Fruit fly (Drosophila melanogaster): ENCODE data around the gene Oseg4.
A peak's percentile ranks its signal among the peaks of the same experiment; 100 is the strongest.

Gene Oseg4

dm6 chr3L:1738375-1739328, 3.1 kb upstream of the Oseg4 start, which contains the start of gene Gk2 (continued):
- TF ChIP-seq CG4328 (GFP tag; optimal IDR thresholded peaks at IDR 0.05) (no peak), CG18262 (tag; optimal IDR thresholded peaks at IDR 0.05) (no peak), Max (GFP tag; optimal IDR thresholded peaks at IDR 0.05) (no peak), HHEX (GFP tag; optimal IDR thresholded peaks at IDR 0.05) (no peak), CG8765 (GFP tag; IDR thresholded peaks at IDR 0.05) (no peak), BtbVII (GFP tag; optimal IDR thresholded peaks at IDR 0.05) (peak; percentile 58), dpn (GFP tag; optimal IDR thresholded peaks at IDR 0.05) (no peak), ara (GFP tag; IDR thresholded peaks at IDR 0.05) (no peak), CG3995 (GFP tag; optimal IDR thresholded peaks at IDR 0.05) (peak; percentile 17), CG16863 (GFP tag; optimal IDR thresholded peaks at IDR 0.05) (no peak), CG17802 (tag; optimal IDR thresholded peaks at IDR 0.05) (no peak), Six4 (GFP tag; optimal IDR thresholded peaks at IDR 0.05) (no peak), CG2712 (tag; optimal IDR thresholded peaks at IDR 0.05) (peak; percentile 2), row (GFP tag; IDR thresholded peaks at IDR 0.05) (0 out of 3 replicates have a peak, but pooled peaks have one; percentile 5), kah (GFP tag; optimal IDR thresholded peaks at IDR 0.05) (no peak), CG4424 (GFP tag; optimal IDR thresholded peaks at IDR 0.05) (no peak), CG13894 (tag; optimal IDR thresholded peaks at IDR 0.05) (peak; percentile 23), CG12744 (GFP tag; optimal IDR thresholded peaks at IDR 0.05) (no peak), Deaf1 (tag; optimal IDR thresholded peaks at IDR 0.05) (peak; percentile 47), phol (tag; optimal IDR thresholded peaks at IDR 0.05) (no peak), sob (GFP tag; IDR thresholded peaks at IDR 0.05) (no peak; the same call in 1 of the 2 replicates), CG11560 (tag; IDR thresholded peaks at IDR 0.05) (peak; percentile 70; the same call in 2 of the 3 replicates), pzg (GFP tag; optimal IDR thresholded peaks at IDR 0.05) (peak; percentile 86), Xrp1 (GFP tag; IDR thresholded peaks at IDR 0.05) (0 out of 2 replicates have a peak, but pooled peaks have one; percentile 8), CG9932 (GFP tag; IDR thresholded peaks at IDR 0.05) (no peak), CG5180 (GFP tag; optimal IDR thresholded peaks at IDR 0.05) (peak; percentile 6), fd102C (GFP tag; optimal IDR thresholded peaks at IDR 0.05) (no peak), Fer2 (tag; optimal IDR thresholded peaks at IDR 0.05) (no peak), zfh2 (GFP tag; optimal IDR thresholded peaks at IDR 0.05) (no peak), CG1603 (tag; optimal IDR thresholded peaks at IDR 0.05) (peak; percentile 69), CG13287 (GFP tag; IDR thresholded peaks at IDR 0.05; ENCODE audit: partially characterized antibody) (peak; percentile 72), CG15269 (tag; optimal IDR thresholded peaks at IDR 0.05) (no peak), sr (GFP tag; IDR thresholded peaks at IDR 0.05) (peak; percentile 35; the same call in 1 of the 3 replicates), Hand (GFP tag; optimal IDR thresholded peaks at IDR 0.05) (no peak), shn (GFP tag; optimal IDR thresholded peaks at IDR 0.05) (no peak), ken (GFP tag; IDR thresholded peaks at IDR 0.05) (no peak), repo (GFP tag; optimal IDR thresholded peaks at IDR 0.05) (no peak), gcm2 (GFP tag; optimal IDR thresholded peaks at IDR 0.05) (no peak), CG16813 (GFP tag; IDR thresholded peaks at IDR 0.05; ENCODE audit: partially characterized antibody) (peak; percentile 56), Atf3 (GFP tag; optimal IDR thresholded peaks at IDR 0.05) (no peak), Stat92E (GFP tag; optimal IDR thresholded peaks at IDR 0.05) (no peak), D19A (tag; optimal IDR thresholded peaks at IDR 0.05) (no peak), ems (GFP tag; optimal IDR thresholded peaks at IDR 0.05) (no peak), CG18476 (GFP tag; optimal IDR thresholded peaks at IDR 0.05) (no peak), Med (GFP tag) (peak; percentile 88), tgo (GFP tag; IDR thresholded peaks at IDR 0.05) (no peak), CG9609 (GFP tag; optimal IDR thresholded peaks at IDR 0.05) (no peak), eyg (GFP tag; optimal IDR thresholded peaks at IDR 0.05) (no peak), dati (GFP tag; IDR thresholded peaks at IDR 0.05) (no peak)
